Worm (Caenorhabditis elegans) whole organism, L1 larva: ENCODE measurements around the gene ZK546.5.

Experiments
- C04F5.9 ChIP-seq: sonication (generic microtip); optimal IDR thresholded peaks from 2 replicates; lab custom pipeline; 2016; ENCODE audit warnings: missing genetic modification characterization, missing compliant biosample characterization
- C16A3.4 ChIP-seq: fragments of 150-350 bp; optimal IDR thresholded peaks from 2 replicates; lab custom pipeline; 2014; ENCODE audit warnings: missing biosample characterization, missing genetic modification characterization
- aly-2 ChIP-seq: fragments of 150-350 bp; optimal IDR thresholded peaks from 2 replicates; lab custom pipeline; 2014; ENCODE audit warnings: missing biosample characterization, missing genetic modification characterization
- blmp-1 ChIP-seq: fragments of 150-350 bp; optimal IDR thresholded peaks from 2 replicates; lab custom pipeline; 2014; ENCODE audit warnings: missing biosample characterization, missing genetic modification characterization
- ceh-88 ChIP-seq: fragments of 200-800 bp; sonication (Bioruptor generic); IDR thresholded peaks from 2 replicates; pipeline ENCODE4 v1.3.6; 2022; ENCODE audit warnings: missing genetic modification characterization, missing compliant biosample characterization
- ceh-90 ChIP-seq: sonication (generic microtip); optimal IDR thresholded peaks from 2 replicates; lab custom pipeline; 2016; ENCODE audit warnings: missing genetic modification characterization, missing compliant biosample characterization
- ces-1 ChIP-seq: fragments of 150-350 bp; optimal IDR thresholded peaks from 2 replicates; lab custom pipeline; 2014; ENCODE audit warnings: missing biosample characterization, missing genetic modification reagents, missing genetic modification characterization
- dpl-1 ChIP-seq, 3 experiments: fragments of 150-350 bp in 2 of 3; sonication (generic microtip) in 1 of 3; optimal IDR thresholded peaks; 2 replicates each; lab custom pipeline; 2014 to 2017; ENCODE audit warnings: missing biosample characterization in 3 of 3, missing genetic modification characterization in 3 of 3, missing genetic modification reagents in 3 of 3
- dsc-1 ChIP-seq: sonication (generic microtip); optimal IDR thresholded peaks from 2 replicates; lab custom pipeline; 2016; ENCODE audit warnings: mild to moderate bottlenecking, missing genetic modification characterization, missing compliant biosample characterization
- efl-1 ChIP-seq, 4 experiments: fragments of 150-350 bp; optimal IDR thresholded peaks in 3 of 4; peaks in 1 of 4; 1 replicate in 1 of 4; 2 replicates in 3 of 4; lab custom pipeline; 2014; ENCODE audit warnings: missing biosample characterization in 2 of 4, missing genetic modification characterization in 2 of 4, missing genetic modification reagents in 2 of 4
- egl-13 ChIP-seq: sonication (generic microtip); optimal IDR thresholded peaks from 2 replicates; lab custom pipeline; 2016; ENCODE audit warnings: missing genotype, missing genetic modification reagents, missing genetic modification characterization, missing compliant biosample characterization
- egl-27 ChIP-seq, 2 experiments: fragments of 150-350 bp in 1 of 2; sonication (generic microtip); optimal IDR thresholded peaks; 3 replicates each; lab custom pipeline; 2017 to 2018; ENCODE audit warnings: missing biosample characterization in 2 of 2, missing genetic modification characterization in 2 of 2, missing genetic modification reagents in 2 of 2
- ets-5 ChIP-seq: fragments of 200-800 bp; sonication (Bioruptor generic); IDR thresholded peaks from 2 replicates; pipeline ENCODE4 v1.3.6; 2022; ENCODE audit warnings: missing genetic modification characterization, missing compliant biosample characterization
- fkh-10 ChIP-seq: sonication (generic microtip); optimal IDR thresholded peaks from 2 replicates; lab custom pipeline; 2017; ENCODE audit warnings: missing biosample characterization, missing genetic modification reagents, missing genetic modification characterization
- fkh-8 ChIP-seq: sonication (generic microtip); optimal IDR thresholded peaks from 2 replicates; lab custom pipeline; 2016; ENCODE audit warnings: mild to moderate bottlenecking, missing genetic modification characterization, missing compliant biosample characterization
- fos-1 ChIP-seq: fragments of 150-350 bp; optimal IDR thresholded peaks from 2 replicates; lab custom pipeline; 2014; ENCODE audit warnings: missing biosample characterization, missing genetic modification characterization
- irx-1 ChIP-seq: sonication (generic microtip); optimal IDR thresholded peaks from 2 replicates; lab custom pipeline; 2016; ENCODE audit warnings: missing genetic modification characterization, missing compliant biosample characterization
- lin-14 ChIP-seq: fragments of 200-800 bp; sonication (Bioruptor generic); optimal IDR thresholded peaks from 2 replicates; lab custom pipeline; 2018; ENCODE audit warnings: mild to moderate bottlenecking, missing genetic modification characterization, moderate library complexity, missing compliant biosample characterization
- lin-35 ChIP-seq, 2 experiments: fragments of 150-350 bp; optimal IDR thresholded peaks; 2 replicates each; lab custom pipeline; 2014; ENCODE audit warnings: missing biosample characterization in 2 of 2, missing genetic modification characterization in 2 of 2, missing genetic modification reagents in 2 of 2
- lin-39 ChIP-seq: fragments of 150-350 bp; optimal IDR thresholded peaks from 2 replicates; lab custom pipeline; 2014; ENCODE audit warnings: missing biosample characterization, missing genetic modification reagents, missing genetic modification characterization
- mab-9 ChIP-seq: fragments of 200-800 bp; sonication (Bioruptor generic); IDR thresholded peaks from 2 replicates; pipeline ENCODE4 v1.3.6; 2022; ENCODE audit warnings: missing genetic modification reagents, missing genetic modification characterization, missing compliant biosample characterization
- mdl-1 ChIP-seq, 2 experiments: fragments of 150-350 bp; optimal IDR thresholded peaks; 2 replicates each; lab custom pipeline; 2014 to 2017; ENCODE audit warnings: missing biosample characterization in 2 of 2, missing genetic modification characterization in 2 of 2, inconsistent platforms in 1 of 2
- mef-2 ChIP-seq: fragments of 150-350 bp; optimal IDR thresholded peaks from 2 replicates; lab custom pipeline; 2014; ENCODE audit warnings: missing biosample characterization, missing genetic modification characterization
- mep-1 ChIP-seq: fragments of 150-350 bp; optimal IDR thresholded peaks from 2 replicates; lab custom pipeline; 2014; ENCODE audit warnings: missing biosample characterization, missing genetic modification characterization
- nhr-11 ChIP-seq: fragments of 150-350 bp; optimal IDR thresholded peaks from 2 replicates; lab custom pipeline; 2014; ENCODE audit warnings: missing biosample characterization, missing genetic modification characterization
- nhr-19 ChIP-seq: fragments of 200-800 bp; sonication (Bioruptor generic); conservative IDR thresholded peaks from 2 replicates; pipeline ENCODE4 v1.3.6; 2022; ENCODE audit warnings: missing genetic modification characterization, missing compliant biosample characterization
- nhr-20 ChIP-seq: sonication (generic microtip); optimal IDR thresholded peaks from 2 replicates; lab custom pipeline; 2016; ENCODE audit warnings: mild to moderate bottlenecking, missing genetic modification characterization, missing compliant biosample characterization
- nhr-76 ChIP-seq: sonication (generic microtip); optimal IDR thresholded peaks from 2 replicates; lab custom pipeline; 2017; ENCODE audit warnings: missing biosample characterization, missing genetic modification characterization
- nhr-77 ChIP-seq: fragments of 150-350 bp; optimal IDR thresholded peaks from 2 replicates; lab custom pipeline; 2014; ENCODE audit warnings: missing biosample characterization, missing genetic modification characterization
- nhr-84 ChIP-seq: sonication (generic microtip); optimal IDR thresholded peaks from 2 replicates; lab custom pipeline; 2017; ENCODE audit warnings: missing biosample characterization, missing genetic modification characterization
- nhr-85 ChIP-seq: sonication (generic microtip); peaks from one replicate; lab custom pipeline; 2016; ENCODE audit warnings: missing genetic modification characterization, inconsistent platforms, missing compliant biosample characterization
- pqm-1 ChIP-seq: sonication (generic microtip); optimal IDR thresholded peaks from 3 replicates; lab custom pipeline; 2017; ENCODE audit warnings: missing biosample characterization, missing genetic modification characterization
- rnt-1 ChIP-seq: sonication (generic microtip); optimal IDR thresholded peaks from 2 replicates; lab custom pipeline; 2016; ENCODE audit warnings: mild to moderate bottlenecking, missing genetic modification characterization, moderate library complexity, missing compliant biosample characterization
- snpc-4 ChIP-seq: fragments of 150-350 bp; optimal IDR thresholded peaks from 2 replicates; lab custom pipeline; 2014; ENCODE audit warnings: missing biosample characterization, missing genetic modification characterization
- snu-23 ChIP-seq: sonication (generic microtip); optimal IDR thresholded peaks from 2 replicates; lab custom pipeline; 2016; ENCODE audit warnings: missing genetic modification characterization, missing compliant biosample characterization
- sptf-1 ChIP-seq: fragments of 150-350 bp; optimal IDR thresholded peaks from 2 replicates; lab custom pipeline; 2014; ENCODE audit warnings: missing biosample characterization, missing genetic modification characterization
- sup-37 ChIP-seq: fragments of 200-800 bp; sonication (Bioruptor generic); optimal IDR thresholded peaks from 2 replicates; lab custom pipeline; 2018; ENCODE audit warnings: mild to moderate bottlenecking, missing genetic modification characterization, missing compliant biosample characterization
- swsn-7 ChIP-seq: sonication (generic microtip); optimal IDR thresholded peaks from 2 replicates; lab custom pipeline; 2016; ENCODE audit warnings: missing genetic modification characterization, missing compliant biosample characterization
- tbx-2 ChIP-seq: sonication (generic microtip); optimal IDR thresholded peaks from 2 replicates; lab custom pipeline; 2016; ENCODE audit warnings: missing genetic modification characterization, missing compliant biosample characterization
- tlp-1 ChIP-seq: fragments of 150-350 bp; optimal IDR thresholded peaks from 2 replicates; lab custom pipeline; 2014; ENCODE audit warnings: missing biosample characterization, missing genetic modification characterization
- unc-30 ChIP-seq: sonication (generic microtip); optimal IDR thresholded peaks from 2 replicates; lab custom pipeline; 2017; ENCODE audit warnings: missing biosample characterization, missing genetic modification characterization
- unc-86 ChIP-seq: sonication (generic microtip); optimal IDR thresholded peaks from 2 replicates; lab custom pipeline; 2016; ENCODE audit warnings: missing genetic modification characterization, missing compliant biosample characterization
- unc-98 ChIP-seq: fragments of 200-800 bp; sonication (Bioruptor generic); IDR thresholded peaks from 2 replicates; pipeline ENCODE4 v1.3.6; 2022; ENCODE audit warnings: missing genetic modification characterization, missing compliant biosample characterization
- vab-15 ChIP-seq: sonication (generic microtip); optimal IDR thresholded peaks from 2 replicates; lab custom pipeline; 2017; ENCODE audit warnings: missing genotype, mild to moderate bottlenecking, missing genetic modification characterization, missing compliant biosample characterization
- ztf-11 ChIP-seq, 2 experiments: sonication (generic microtip); optimal IDR thresholded peaks; 2 replicates each; lab custom pipeline; 2016 to 2017; ENCODE audit warnings: missing genetic modification characterization in 2 of 2, missing biosample characterization in 1 of 2, missing compliant biosample characterization in 1 of 2

ZK546.5 gene

DNA sequence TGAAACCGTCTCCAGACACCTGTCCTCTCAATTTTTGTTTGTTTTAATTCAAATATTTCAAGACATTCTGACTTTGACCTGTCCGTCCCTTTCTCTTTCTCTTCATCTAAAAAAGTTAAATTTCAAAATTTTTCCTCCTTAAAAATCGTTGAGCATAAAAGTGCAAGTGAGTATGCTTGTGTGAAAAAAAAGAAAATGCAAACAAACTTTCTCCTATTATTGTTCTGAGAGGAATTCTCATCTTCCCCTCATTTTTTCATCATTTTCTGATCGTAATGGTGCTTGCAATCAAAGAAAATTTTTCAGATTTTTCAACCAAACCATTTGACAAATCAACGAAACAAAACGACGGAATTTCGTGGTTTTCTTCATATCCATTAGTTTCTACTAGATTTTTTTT, 33.2 kb downstream of the ZK546.5 start, which contains the start of gene shc-2:
Gene shc-2, plus strand, starts transcription at position 301 of the 400 bp plus-strand sequence.
- TF ChIP-seq unc-98 (GFP tag; lab: Robert Waterston, UW) (no peak), fkh-10 (no peak), nhr-77 (tag; lab: Kevin White, UChicago) (no peak), nhr-84 (no peak), sup-37 (GFP tag; lab: Kevin White, UChicago) (no peak), lin-39 (no peak), tbx-2 (tag; lab: Kevin White, UChicago) (no peak), nhr-19 (GFP tag; lab: Robert Waterston, UW) (no peak), ets-5 (GFP tag; lab: Robert Waterston, UW) (no peak), fos-1 (tag; lab: Kevin White, UChicago) (no peak), mep-1 (no peak), fkh-8 (tag; lab: Kevin White, UChicago) (no peak), lin-14 (GFP tag; lab: Kevin White, UChicago) (no peak), C04F5.9 (tag; lab: Kevin White, UChicago) (no peak), blmp-1 (no peak), mef-2 (tag; lab: Kevin White, UChicago) (no peak), mab-9 (no peak), nhr-85 (tag; lab: Kevin White, UChicago) (no peak), ceh-90 (tag; lab: Kevin White, UChicago) (no peak)

DNA sequence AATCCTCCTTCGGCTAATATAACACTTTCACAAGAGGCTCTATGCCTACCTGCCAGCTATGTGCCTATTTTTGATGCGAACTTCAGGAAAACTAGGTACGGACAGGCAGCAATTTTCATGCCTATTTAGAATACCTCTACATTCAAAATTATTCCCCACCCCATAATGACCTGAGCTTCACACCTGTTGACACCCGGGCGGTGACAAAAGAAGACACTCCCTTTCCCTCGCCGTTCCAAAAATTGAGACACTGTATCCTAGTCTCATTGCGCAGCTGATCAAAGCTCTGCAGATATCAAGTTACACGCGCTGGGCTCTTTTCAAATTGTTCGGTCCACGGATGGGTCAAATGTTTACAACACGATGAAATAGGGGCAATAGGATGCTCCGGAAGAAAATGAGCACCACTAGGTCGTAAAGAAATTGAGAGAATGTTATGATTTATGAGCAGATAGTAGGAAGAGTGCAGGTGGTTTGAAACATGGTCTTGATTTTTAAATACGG, 38.9 kb downstream of the ZK546.5 start:
- TF ChIP-seq mep-1: no peak
- TF ChIP-seq dsc-1 (tag; lab: Kevin White, UChicago): no peak
- TF ChIP-seq nhr-11 (tag; lab: Kevin White, UChicago): no peak
- no peak for TF ChIP-seq dpl-1 (GFP tag; optimal IDR thresholded peaks at IDR 0.05; lab: Kevin White, UChicago)
- TF ChIP-seq pqm-1: no peak
- TF ChIP-seq unc-86: no peak
- TF ChIP-seq vab-15 (tag; lab: Kevin White, UChicago): no peak
- TF ChIP-seq nhr-20 (tag; lab: Kevin White, UChicago): no peak
- TF ChIP-seq fkh-10: no peak
- TF ChIP-seq aly-2 (tag; lab: Kevin White, UChicago): no peak
- TF ChIP-seq ztf-11 (tag; optimal IDR thresholded peaks at IDR 0.05; lab: Kevin White, UChicago): no peak
- no peak for TF ChIP-seq unc-30 (tag; lab: Kevin White, UChicago)
- no peak for TF ChIP-seq snpc-4 (tag; lab: Kevin White, UChicago)
- TF ChIP-seq ces-1 (GFP tag; lab: Kevin White, UChicago): no peak
- no peak for TF ChIP-seq snu-23 (GFP tag; lab: Kevin White, UChicago)
- no peak for TF ChIP-seq nhr-76 (tag; lab: Kevin White, UChicago)
- no peak for TF ChIP-seq tlp-1 (tag; lab: Kevin White, UChicago)
- no peak for TF ChIP-seq sptf-1 (tag; lab: Kevin White, UChicago)

DNA sequence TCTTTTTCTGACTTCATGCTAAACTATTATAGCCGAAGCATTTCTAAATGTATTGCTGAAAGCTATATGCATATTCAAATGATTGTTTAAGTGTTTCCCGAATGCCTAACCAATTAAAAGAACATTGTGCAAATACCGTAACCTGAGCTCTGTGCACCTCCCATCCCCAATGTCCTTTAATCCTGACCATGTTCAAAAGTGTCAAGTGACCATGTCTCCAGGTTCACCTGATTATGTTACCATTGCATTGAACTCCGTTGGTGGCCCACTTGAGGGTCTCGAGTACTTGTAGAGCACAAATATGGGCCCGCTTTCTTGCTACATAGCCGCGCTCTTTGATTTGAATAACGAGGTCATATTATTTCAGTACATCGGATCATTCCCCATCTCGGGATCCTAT, 39.7 kb downstream of the ZK546.5 start:
- no peak for TF ChIP-seq lin-35 (GFP tag; optimal IDR thresholded peaks at IDR 0.05; lab: Kevin White, UChicago)
- no peak for TF ChIP-seq nhr-77 (tag; lab: Kevin White, UChicago)
- no peak for TF ChIP-seq tbx-2 (tag; lab: Kevin White, UChicago)
- no peak for TF ChIP-seq egl-13 (tag; lab: Kevin White, UChicago)

DNA sequence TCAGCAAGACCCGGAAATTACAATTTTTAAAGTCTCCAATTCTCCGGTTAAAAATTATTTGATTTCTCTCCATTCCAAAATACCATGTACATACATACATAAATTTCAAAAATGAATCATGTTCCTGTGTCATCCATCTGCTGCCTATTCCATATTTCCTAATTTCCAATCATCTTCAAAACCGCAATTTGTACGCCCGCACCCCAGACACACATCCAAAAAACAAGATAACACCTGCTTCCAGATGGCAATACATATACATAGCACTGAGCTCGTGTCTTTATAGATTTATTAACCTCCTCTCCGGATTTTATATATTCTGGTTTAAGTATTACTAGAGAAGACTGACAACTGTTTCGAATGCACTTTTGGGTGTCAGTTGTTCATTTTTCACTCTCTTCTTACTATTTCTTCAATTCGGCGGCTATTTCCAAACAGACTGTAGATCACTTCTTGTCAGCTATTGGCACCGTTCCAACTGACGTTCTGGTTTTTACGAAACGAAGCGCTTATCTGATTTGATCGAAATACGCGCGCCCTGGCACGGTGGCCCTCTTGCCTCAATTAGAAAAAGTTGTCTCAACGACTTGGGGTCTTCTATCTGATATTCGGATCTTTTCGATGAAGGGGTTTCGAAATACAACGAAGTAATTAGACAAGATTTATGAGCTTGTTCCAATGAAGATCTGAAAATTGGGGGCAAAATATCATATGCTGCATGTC, 46.2 kb downstream of the ZK546.5 start:
- TF ChIP-seq fos-1 (tag; lab: Kevin White, UChicago) (no peak), nhr-76 (tag; lab: Kevin White, UChicago) (no peak), snpc-4 (tag; lab: Kevin White, UChicago) (no peak), nhr-20 (tag; lab: Kevin White, UChicago) (no peak), ceh-88 (no peak), efl-1 (optimal IDR thresholded peaks at IDR 0.05; lab: Kevin White, UChicago) (no peak), efl-1 (GFP tag; optimal IDR thresholded peaks at IDR 0.05 in 1 of 2; lab: Kevin White, UChicago) (peak in 1 of 2 experiments; percentile 64), nhr-11 (tag; lab: Kevin White, UChicago) (no peak), mep-1 (no peak), mdl-1 (tag; optimal IDR thresholded peaks at IDR 0.05; lab: Kevin White, UChicago) (no peak), aly-2 (tag; lab: Kevin White, UChicago) (no peak), tlp-1 (tag; lab: Kevin White, UChicago) (no peak), lin-35 (GFP tag; optimal IDR thresholded peaks at IDR 0.05; lab: Kevin White, UChicago) (no peak), lin-14 (GFP tag; lab: Kevin White, UChicago) (peak; percentile 14), egl-27 (tag; optimal IDR thresholded peaks at IDR 0.05; lab: Kevin White, UChicago) (no peak), ztf-11 (tag; optimal IDR thresholded peaks at IDR 0.05; lab: Kevin White, UChicago) (peak in 1 of 2 experiments; percentile 87), swsn-7 (tag; lab: Kevin White, UChicago) (no peak), C16A3.4 (tag; lab: Kevin White, UChicago) (no peak), mef-2 (tag; lab: Kevin White, UChicago) (no peak), irx-1 (tag; lab: Kevin White, UChicago) (no peak), rnt-1 (tag; lab: Kevin White, UChicago) (no peak), blmp-1 (peak; percentile 11), ceh-90 (tag; lab: Kevin White, UChicago) (no peak)
